Worm (Caenorhabditis elegans) whole organism, late embryonic: ENCODE results near the gene T26A8.4.

ENCODE experiments used
- C38D4.7 ChIP-seq: fragments of 200-800 bp; sonication (Bioruptor generic); optimal IDR thresholded peaks from 2 replicates; lab custom pipeline; 2018; ENCODE audit warnings: mild to moderate bottlenecking, missing genetic modification characterization, moderate library complexity, missing compliant biosample characterization
- K02D7.2 ChIP-seq: sonication (generic microtip); optimal IDR thresholded peaks from 2 replicates; lab custom pipeline; 2017; ENCODE audit warnings: mild to moderate bottlenecking, missing genetic modification characterization, missing compliant biosample characterization
- T23F11.4 ChIP-seq: fragments of 200-800 bp; sonication (Bioruptor generic); optimal IDR thresholded peaks from 2 replicates; lab custom pipeline; 2018; ENCODE audit warnings: mild to moderate bottlenecking, missing genetic modification characterization, missing compliant biosample characterization
- Y22D7AL.16 ChIP-seq: sonication (generic microtip); optimal IDR thresholded peaks from 2 replicates; lab custom pipeline; 2016; ENCODE audit warnings: missing genetic modification characterization, missing compliant biosample characterization
- ahr-1 ChIP-seq: sonication (generic microtip); optimal IDR thresholded peaks from 2 replicates; lab custom pipeline; 2016; ENCODE audit warnings: missing genetic modification characterization, missing compliant biosample characterization
- ama-1 ChIP-seq: fragments of 150-350 bp; optimal IDR thresholded peaks from 2 replicates; lab custom pipeline; 2014
- ceh-14 ChIP-seq: sonication (generic microtip); optimal IDR thresholded peaks from 2 replicates; lab custom pipeline; 2016; ENCODE audit warnings: missing genotype, missing genetic modification characterization, missing compliant biosample characterization
- ceh-24 ChIP-seq: sonication (generic microtip); optimal IDR thresholded peaks from 2 replicates; lab custom pipeline; 2016; ENCODE audit warnings: mild to moderate bottlenecking, missing genetic modification characterization, missing compliant biosample characterization
- ceh-30 ChIP-seq: fragments of 150-350 bp; optimal IDR thresholded peaks from 2 replicates; lab custom pipeline; 2014; ENCODE audit warnings: missing biosample characterization, missing genetic modification characterization
- ceh-31 ChIP-seq: sonication (generic microtip); optimal IDR thresholded peaks from 2 replicates; lab custom pipeline; 2016; ENCODE audit warnings: missing genetic modification characterization, missing compliant biosample characterization
- ceh-34 ChIP-seq: sonication (generic microtip); optimal IDR thresholded peaks from 2 replicates; lab custom pipeline; 2016; ENCODE audit warnings: mild to moderate bottlenecking, missing genetic modification characterization, missing compliant biosample characterization
- ceh-45 ChIP-seq: fragments of 200-800 bp; sonication (Bioruptor generic); IDR thresholded peaks from 2 replicates; pipeline ENCODE4 v1.3.6; 2022; ENCODE audit warnings: missing genetic modification reagents, missing genetic modification characterization, missing compliant biosample characterization
- ceh-48 ChIP-seq: sonication (generic microtip); optimal IDR thresholded peaks from 2 replicates; lab custom pipeline; 2016; ENCODE audit warnings: missing genetic modification characterization, inconsistent platforms, missing compliant biosample characterization
- ceh-6 ChIP-seq: fragments of 200-800 bp; sonication (Bioruptor generic); optimal IDR thresholded peaks from 2 replicates; lab custom pipeline; 2018; ENCODE audit warnings: mild to moderate bottlenecking, missing genetic modification characterization, missing compliant biosample characterization
- che-1 ChIP-seq: sonication (generic microtip); optimal IDR thresholded peaks from 2 replicates; lab custom pipeline; 2016; ENCODE audit warnings: mild to moderate bottlenecking, missing genetic modification characterization, missing compliant biosample characterization
- elt-4 ChIP-seq: sonication (generic microtip); optimal IDR thresholded peaks from 2 replicates; lab custom pipeline; 2016; ENCODE audit warnings: missing genetic modification characterization, missing compliant biosample characterization
- ets-4 ChIP-seq: sonication (generic microtip); optimal IDR thresholded peaks from 2 replicates; lab custom pipeline; 2016; ENCODE audit warnings: missing genetic modification characterization, missing compliant biosample characterization
- eyg-1 ChIP-seq: sonication (generic microtip); optimal IDR thresholded peaks from 2 replicates; lab custom pipeline; 2016; ENCODE audit warnings: missing genotype, missing genetic modification characterization, missing compliant biosample characterization
- fkh-10 ChIP-seq: fragments of 150-350 bp; optimal IDR thresholded peaks from 2 replicates; lab custom pipeline; 2014; ENCODE audit warnings: missing biosample characterization, missing genetic modification reagents, missing genetic modification characterization
- fkh-6 ChIP-seq: sonication (generic microtip); optimal IDR thresholded peaks from 2 replicates; lab custom pipeline; 2016; ENCODE audit warnings: missing genetic modification characterization, missing compliant biosample characterization
- hlh-13 ChIP-seq: fragments of 200-800 bp; sonication (Bioruptor generic); optimal IDR thresholded peaks from 2 replicates; lab custom pipeline; 2018; ENCODE audit warnings: mild to moderate bottlenecking, missing genetic modification characterization, missing compliant biosample characterization
- hlh-15 ChIP-seq: sonication (generic microtip); optimal IDR thresholded peaks from 2 replicates; lab custom pipeline; 2016; ENCODE audit warnings: missing genetic modification characterization, missing compliant biosample characterization
- hlh-30 ChIP-seq: sonication (generic microtip); optimal IDR thresholded peaks from 2 replicates; lab custom pipeline; 2017; ENCODE audit warnings: antibody characterized with exemption, missing genetic modification characterization, missing compliant biosample characterization; ENCODE audit not compliant: insufficient read depth
- hlh-6 ChIP-seq: sonication (generic microtip); optimal IDR thresholded peaks from 2 replicates; lab custom pipeline; 2016; ENCODE audit warnings: missing genotype, missing genetic modification characterization, missing compliant biosample characterization
- hlh-8 ChIP-seq: sonication (generic microtip); optimal IDR thresholded peaks from 2 replicates; lab custom pipeline; 2016; ENCODE audit warnings: missing genotype, missing genetic modification characterization, missing compliant biosample characterization
- lim-6 ChIP-seq: sonication (generic microtip); optimal IDR thresholded peaks from 2 replicates; lab custom pipeline; 2016; ENCODE audit warnings: missing genetic modification characterization, missing compliant biosample characterization
- lin-11 ChIP-seq: fragments of 200-800 bp; sonication (Bioruptor generic); optimal IDR thresholded peaks from 2 replicates; lab custom pipeline; 2018; ENCODE audit warnings: mild to moderate bottlenecking, missing genetic modification characterization, missing compliant biosample characterization
- nfya-1 ChIP-seq: sonication (generic microtip); optimal IDR thresholded peaks from 2 replicates; lab custom pipeline; 2017; ENCODE audit warnings: missing genetic modification characterization, mild to moderate bottlenecking, missing compliant biosample characterization, antibody characterized with exemption, moderate library complexity
- nhr-11 ChIP-seq: fragments of 150-350 bp; optimal IDR thresholded peaks from 2 replicates; lab custom pipeline; 2014; ENCODE audit warnings: missing biosample characterization, missing genetic modification characterization
- nhr-232 ChIP-seq: sonication (generic microtip); optimal IDR thresholded peaks from 2 replicates; lab custom pipeline; 2016; ENCODE audit warnings: missing genetic modification characterization, missing compliant biosample characterization
- npax-4 ChIP-seq: sonication (generic microtip); optimal IDR thresholded peaks from 2 replicates; lab custom pipeline; 2016; ENCODE audit warnings: missing genetic modification characterization, missing compliant biosample characterization
- pag-3 ChIP-seq: sonication (generic microtip); optimal IDR thresholded peaks from 2 replicates; lab custom pipeline; 2016; ENCODE audit warnings: missing compliant biosample characterization, missing genetic modification characterization, borderline replicate concordance
- pax-1 ChIP-seq: fragments of 150-350 bp; optimal IDR thresholded peaks from 2 replicates; lab custom pipeline; 2014; ENCODE audit warnings: missing biosample characterization, missing genetic modification characterization
- pha-2 ChIP-seq: sonication (generic microtip); optimal IDR thresholded peaks from 2 replicates; lab custom pipeline; 2017; ENCODE audit warnings: mild to moderate bottlenecking, missing genetic modification characterization, missing compliant biosample characterization
- pqm-1 ChIP-seq: sonication (generic microtip); optimal IDR thresholded peaks from 2 replicates; lab custom pipeline; 2016; ENCODE audit warnings: missing genetic modification characterization, missing compliant biosample characterization
- pros-1 ChIP-seq: fragments of 150-350 bp; optimal IDR thresholded peaks from 2 replicates; lab custom pipeline; 2014; ENCODE audit warnings: missing biosample characterization, missing genetic modification reagents, missing genetic modification characterization
- rnt-1 ChIP-seq: sonication (generic microtip); optimal IDR thresholded peaks from 2 replicates; lab custom pipeline; 2016; ENCODE audit warnings: missing genetic modification characterization, missing compliant biosample characterization
- sox-2 ChIP-seq: fragments of 200-800 bp; sonication (Bioruptor generic); IDR thresholded peaks from 2 replicates; pipeline ENCODE4 v1.3.6; 2022; ENCODE audit warnings: missing genetic modification reagents, missing genetic modification characterization, missing compliant biosample characterization
- syd-9 ChIP-seq: sonication (generic microtip); optimal IDR thresholded peaks from 2 replicates; lab custom pipeline; 2016; ENCODE audit warnings: mild to moderate bottlenecking, missing genetic modification characterization, moderate library complexity, missing compliant biosample characterization
- tbx-2 ChIP-seq: sonication (generic microtip); optimal IDR thresholded peaks from 2 replicates; lab custom pipeline; 2016; ENCODE audit warnings: missing genetic modification characterization, missing compliant biosample characterization
- ttx-3 ChIP-seq: sonication (generic microtip); optimal IDR thresholded peaks from 2 replicates; lab custom pipeline; 2016; ENCODE audit warnings: missing genetic modification reagents, missing genetic modification characterization, missing compliant biosample characterization
- unc-3 ChIP-seq, 2 experiments: fragments of 200-800 bp in 1 of 2; sonication (Bioruptor generic) in 1 of 2; sonication (generic microtip) in 1 of 2; conservative IDR thresholded peaks in 1 of 2; optimal IDR thresholded peaks in 1 of 2; 2 replicates each; pipeline versions ENCODE4 v1.3.6 to Lab custom; 2016 to 2022; ENCODE audit warnings: missing compliant biosample characterization in 2 of 2, missing genetic modification characterization in 2 of 2, missing genetic modification reagents in 1 of 2
- unc-55 ChIP-seq: sonication (generic microtip); optimal IDR thresholded peaks from 2 replicates; lab custom pipeline; 2017; ENCODE audit warnings: missing biosample characterization, missing genetic modification reagents, missing genetic modification characterization
- ztf-16 ChIP-seq: sonication (generic microtip); optimal IDR thresholded peaks from 2 replicates; lab custom pipeline; 2017; ENCODE audit warnings: missing genetic modification characterization, missing compliant biosample characterization

The T26A8.4 gene

DNA sequence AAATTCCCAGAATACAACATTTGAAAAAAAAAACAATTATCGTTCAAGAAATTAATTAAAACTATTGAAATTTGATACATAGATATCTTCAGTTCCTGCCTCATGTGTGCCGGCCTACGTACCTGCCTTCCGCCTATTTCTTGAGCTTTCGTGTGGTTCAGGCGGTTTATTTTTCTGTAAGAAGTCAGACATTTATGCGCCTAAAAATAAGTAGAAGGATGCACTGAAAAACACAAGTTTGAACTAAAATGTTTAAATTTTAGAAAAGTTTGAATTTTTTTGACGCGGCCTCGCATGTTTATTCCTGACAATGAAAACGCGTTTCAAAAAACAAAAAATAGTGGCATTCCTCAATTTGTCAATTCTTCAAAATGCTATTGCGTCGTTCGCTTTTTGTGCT lies 41.1 kb upstream of the T26A8.4 start, which contains the start of gene C28C12.11:
Gene C28C12.11 (plus strand): TSS at position 301 of the 400 bp plus-strand sequence.
- no peak for TF ChIP-seq elt-4 (tag; lab: Kevin White, UChicago)
- TF ChIP-seq ahr-1 = no peak
- no peak for TF ChIP-seq hlh-13 (GFP tag; lab: Kevin White, UChicago)
- no peak for TF ChIP-seq ama-1 (lab: Kevin White, UChicago)
- TF ChIP-seq hlh-15 (tag; lab: Kevin White, UChicago) = no peak
- no peak for TF ChIP-seq C38D4.7
- no peak for TF ChIP-seq eyg-1
- no peak for TF ChIP-seq sox-2 (GFP tag; lab: Robert Waterston, UW)
- TF ChIP-seq lim-6 (tag; lab: Kevin White, UChicago) = no peak
- no peak for TF ChIP-seq ceh-6 (GFP tag; lab: Kevin White, UChicago)
- no peak for TF ChIP-seq pax-1 (tag; lab: Kevin White, UChicago)
- TF ChIP-seq tbx-2 = no peak

- TF ChIP-seq T23F11.4 (GFP tag; lab: Kevin White, UChicago) (no peak), nhr-232 (tag; lab: Kevin White, UChicago) (no peak), ceh-45 (GFP tag; lab: Robert Waterston, UW) (no peak), unc-55 (GFP tag; lab: Kevin White, UChicago) (no peak), che-1 (tag; lab: Kevin White, UChicago) (no peak), nhr-11 (tag; lab: Kevin White, UChicago) (no peak), Y22D7AL.16 (tag; lab: Kevin White, UChicago) (no peak)
Measured at ce11 chrIV:8472493-8472892, 39.8 kb upstream of the T26A8.4 start, which contains the start of gene oat-1. Gene oat-1 (minus strand): TSS chrIV:8472593.

ce11 chrIV:8464187-8464586 lies 31.5 kb upstream of the T26A8.4 start:
- TF ChIP-seq tbx-2 (no peak), nhr-232 (tag; lab: Kevin White, UChicago) (no peak), syd-9 (no peak), npax-4 (no peak), fkh-6 (tag; lab: Kevin White, UChicago) (no peak), C38D4.7 (no peak)

DNA sequence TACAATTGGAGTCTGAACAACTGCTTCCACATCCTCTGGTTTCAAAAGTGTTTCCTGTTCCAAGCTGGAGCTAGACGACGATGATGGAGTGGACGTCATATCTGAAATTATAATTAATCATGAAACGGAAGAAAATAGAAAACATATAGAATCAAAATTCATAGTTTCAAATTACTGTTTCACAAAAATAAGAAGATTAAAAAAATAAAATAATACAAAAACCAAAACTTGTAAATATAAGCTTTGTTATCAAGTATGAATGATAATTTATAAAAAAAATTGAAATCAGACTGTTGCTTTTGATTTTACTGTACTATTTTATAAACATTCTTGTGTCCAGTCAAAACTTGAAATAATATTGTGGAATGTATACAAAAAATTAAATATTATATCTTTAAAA lies 31.0 kb upstream of the T26A8.4 start, which contains the start of gene str-176:
Gene str-176 (minus strand): TSS at position 101 of the 400 bp plus-strand sequence.
- no peak for TF ChIP-seq tbx-2
- TF ChIP-seq hlh-6 (tag; lab: Kevin White, UChicago) = no peak
- TF ChIP-seq unc-3 (GFP tag; conservative IDR thresholded peaks at IDR 0.05; lab: Robert Waterston, UW) = no peak
- no peak for TF ChIP-seq unc-3 (tag; optimal IDR thresholded peaks at IDR 0.05; lab: Kevin White, UChicago)
- no peak for TF ChIP-seq ceh-31
- no peak for TF ChIP-seq npax-4
- TF ChIP-seq ets-4 (tag; lab: Kevin White, UChicago) = no peak
- TF ChIP-seq ceh-48 (tag; lab: Kevin White, UChicago) = no peak
- no peak for TF ChIP-seq K02D7.2 (tag; lab: Kevin White, UChicago)
- TF ChIP-seq ceh-24 (tag; lab: Kevin White, UChicago) = no peak
- TF ChIP-seq Y22D7AL.16 (tag; lab: Kevin White, UChicago) = no peak
- no peak for TF ChIP-seq pqm-1
- TF ChIP-seq ztf-16 (tag; lab: Kevin White, UChicago) = no peak
- TF ChIP-seq nhr-11 (tag; lab: Kevin White, UChicago) = no peak
- no peak for TF ChIP-seq ceh-14 (tag; lab: Kevin White, UChicago)
- no peak for TF ChIP-seq pros-1 (tag; lab: Kevin White, UChicago)

- TF ChIP-seq eyg-1 (no peak), Y22D7AL.16 (tag; lab: Kevin White, UChicago) (no peak), hlh-30 (no peak), fkh-10 (GFP tag; lab: Kevin White, UChicago) (no peak), npax-4 (no peak), pha-2 (tag; lab: Kevin White, UChicago) (no peak), ttx-3 (tag; lab: Kevin White, UChicago) (no peak), tbx-2 (no peak), ahr-1 (no peak), ets-4 (tag; lab: Kevin White, UChicago) (no peak), lin-11 (no peak), ceh-45 (GFP tag; lab: Robert Waterston, UW) (no peak), ceh-34 (tag; lab: Kevin White, UChicago) (no peak), ceh-30 (tag; lab: Kevin White, UChicago) (no peak), unc-3 (GFP tag; conservative IDR thresholded peaks at IDR 0.05; lab: Robert Waterston, UW) (no peak), unc-3 (tag; optimal IDR thresholded peaks at IDR 0.05; lab: Kevin White, UChicago) (no peak), hlh-8 (tag; lab: Kevin White, UChicago) (no peak), rnt-1 (tag; lab: Kevin White, UChicago) (no peak), nfya-1 (tag; lab: Kevin White, UChicago) (no peak), pag-3 (tag; lab: Kevin White, UChicago) (no peak), ztf-16 (tag; lab: Kevin White, UChicago) (no peak)
Measured at ce11 chrIV:8463069-8463468, 30.4 kb upstream of the T26A8.4 start.
